Worm (Caenorhabditis elegans) whole organism, midembryonic: Measurements from ENCODE around the gene Y16E11A.4.
"Not testable (repeated sequence)": the region's sequence is repeated elsewhere in the genome, so short reads cannot be mapped to it uniquely, and the experiment has no call there.

ENCODE experiments used
- T22C8.4 ChIP-seq: fragments of 200-800 bp; sonication (Bioruptor generic); IDR thresholded peaks from 2 replicates; pipeline ENCODE4 v1.3.6; 2022; ENCODE audit warnings: missing genetic modification characterization, missing compliant biosample characterization
- cog-1 ChIP-seq: sonication (generic microtip); optimal IDR thresholded peaks from 2 replicates; lab custom pipeline; 2016; ENCODE audit warnings: missing genetic modification characterization, missing compliant biosample characterization
- flt-1 ChIP-seq: fragments of 200-800 bp; sonication (Bioruptor generic); IDR thresholded peaks from 2 replicates; pipeline ENCODE4 v1.3.6; 2022; ENCODE audit warnings: missing genetic modification characterization, missing compliant biosample characterization
- klf-2 ChIP-seq: fragments of 200-800 bp; sonication (Bioruptor generic); conservative IDR thresholded peaks from 2 replicates; pipeline ENCODE4 v1.3.6; 2022; ENCODE audit warnings: missing genetic modification reagents, missing genetic modification characterization, missing compliant biosample characterization
- med-1 ChIP-seq: sonication (generic microtip); optimal IDR thresholded peaks from 2 replicates; lab custom pipeline; 2017; ENCODE audit warnings: missing genetic modification characterization, mild to moderate bottlenecking, missing compliant biosample characterization, antibody characterized with exemption, missing genetic modification reagents; ENCODE audit not compliant: insufficient read depth
- ref-1 ChIP-seq: fragments of 200-800 bp; sonication (Bioruptor generic); conservative IDR thresholded peaks from 2 replicates; pipeline ENCODE4 v1.3.6; 2022; ENCODE audit warnings: missing genetic modification reagents, missing genetic modification characterization, missing compliant biosample characterization
- tab-1 ChIP-seq: fragments of 200-800 bp; sonication (Bioruptor generic); IDR thresholded peaks from 2 replicates; pipeline ENCODE4 v1.3.6; 2022; ENCODE audit warnings: missing genetic modification characterization, missing compliant biosample characterization
- ztf-23 ChIP-seq: fragments of 200-800 bp; sonication (Bioruptor generic); IDR thresholded peaks from 2 replicates; pipeline ENCODE4 v1.3.6; 2022; ENCODE audit warnings: missing genetic modification reagents, missing genetic modification characterization, missing compliant biosample characterization
- ztf-29 ChIP-seq: fragments of 200-800 bp; sonication (Bioruptor generic); IDR thresholded peaks from 2 replicates; pipeline ENCODE4 v1.3.6; 2022; ENCODE audit warnings: missing genetic modification reagents, missing genetic modification characterization, missing compliant biosample characterization

Gene Y16E11A.4

DNA sequence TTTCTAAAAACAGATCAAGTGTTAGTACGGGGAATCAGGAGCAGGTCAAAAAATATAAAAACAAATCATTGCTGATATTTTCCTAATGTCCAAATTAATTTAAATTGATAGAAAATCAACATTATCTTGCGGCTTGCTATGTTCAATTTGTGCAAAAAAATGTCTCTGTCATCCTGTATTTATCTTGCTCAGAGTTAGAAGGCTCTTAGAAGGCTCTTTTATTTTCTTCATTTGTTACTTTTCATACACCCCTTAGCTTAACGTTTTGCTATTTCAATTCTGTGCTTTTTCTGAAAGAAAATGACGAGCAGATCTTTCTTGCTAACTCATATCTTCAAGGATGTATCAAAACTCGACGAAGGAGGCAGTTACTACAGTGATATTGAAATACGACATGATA, 11.5 kb downstream of the Y16E11A.4 start, which contains the start of gene math-19:
math-19 (plus strand) TSS at position 301 of the 400 bp plus-strand sequence.
- not testable (repeated sequence) for TF ChIP-seq flt-1 (GFP tag; lab: Robert Waterston, UW); cog-1; ztf-23

DNA sequence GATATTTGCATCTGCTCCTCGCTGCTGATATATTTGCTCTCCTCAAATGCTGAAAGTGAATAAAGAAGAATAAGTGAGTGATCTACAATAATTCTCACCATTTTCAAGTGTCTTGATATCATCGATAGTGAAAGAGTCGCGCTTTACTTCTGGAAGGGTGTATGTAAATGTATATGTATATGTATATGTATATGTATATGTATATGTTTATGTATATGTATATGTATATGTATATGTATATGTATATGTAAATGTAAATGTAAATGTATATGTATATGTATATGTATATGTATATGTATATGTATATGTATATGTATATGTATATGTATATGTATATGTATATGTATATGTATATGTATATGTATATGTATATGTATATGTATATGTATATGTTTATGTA, 13.6 kb downstream of the Y16E11A.4 start, which contains the start of gene ceh-84:
ceh-84 (minus strand) TSS at position 101 of the 400 bp plus-strand sequence.
- TF ChIP-seq tab-1 (GFP tag; lab: Robert Waterston, UW); ztf-23; ref-1 (GFP tag; lab: Robert Waterston, UW): not testable (repeated sequence)

DNA sequence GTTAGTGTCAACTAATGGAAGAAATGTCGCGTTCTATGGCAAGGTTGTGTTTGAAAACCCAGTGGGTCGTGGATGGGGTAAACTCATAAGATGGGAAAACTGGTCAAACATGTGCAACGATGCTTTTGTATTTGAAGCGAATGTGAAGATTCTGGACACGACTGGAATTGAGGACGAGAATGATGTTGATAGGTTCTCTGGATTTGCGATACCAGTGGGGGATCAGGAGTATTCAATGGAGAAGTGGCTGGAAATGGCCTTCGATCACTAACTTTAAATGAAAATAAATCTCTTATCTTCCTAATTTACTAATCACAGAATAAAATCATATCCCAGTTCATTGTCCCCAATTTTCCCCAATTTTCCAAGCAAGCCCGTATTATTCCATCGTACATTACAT, 24.1 kb downstream of the Y16E11A.4 start:
- TF ChIP-seq med-1 (no peak), ref-1 (GFP tag; lab: Robert Waterston, UW) (no peak), klf-2 (no peak), cog-1 (no peak), flt-1 (GFP tag; lab: Robert Waterston, UW) (no peak), ztf-23 (no peak), ztf-29 (GFP tag; lab: Robert Waterston, UW) (no peak), T22C8.4 (no peak), tab-1 (GFP tag; lab: Robert Waterston, UW) (no peak)

- TF ChIP-seq ref-1 (GFP tag; lab: Robert Waterston, UW) = no peak
- TF ChIP-seq klf-2 = no peak
- no peak for TF ChIP-seq med-1
- TF ChIP-seq cog-1 = no peak
- no peak for TF ChIP-seq ztf-23
- TF ChIP-seq flt-1 (GFP tag; lab: Robert Waterston, UW) = no peak
- no peak for TF ChIP-seq tab-1 (GFP tag; lab: Robert Waterston, UW)
- no peak for TF ChIP-seq ztf-29 (GFP tag; lab: Robert Waterston, UW)
- no peak for TF ChIP-seq T22C8.4
These were observed 25.6 kb downstream of the Y16E11A.4 start, which contains the start of gene F59H6.15 for ce11 chrII:2012698-2013097. F59H6.15 (plus strand) TSS chrII:2012998.

- TF ChIP-seq T22C8.4 (peak; percentile 37; the same call in 1 of the 2 replicates), med-1 (no peak)
These were observed 26.8 kb downstream of the Y16E11A.4 start for ce11 chrII:2013856-2014255.

DNA sequence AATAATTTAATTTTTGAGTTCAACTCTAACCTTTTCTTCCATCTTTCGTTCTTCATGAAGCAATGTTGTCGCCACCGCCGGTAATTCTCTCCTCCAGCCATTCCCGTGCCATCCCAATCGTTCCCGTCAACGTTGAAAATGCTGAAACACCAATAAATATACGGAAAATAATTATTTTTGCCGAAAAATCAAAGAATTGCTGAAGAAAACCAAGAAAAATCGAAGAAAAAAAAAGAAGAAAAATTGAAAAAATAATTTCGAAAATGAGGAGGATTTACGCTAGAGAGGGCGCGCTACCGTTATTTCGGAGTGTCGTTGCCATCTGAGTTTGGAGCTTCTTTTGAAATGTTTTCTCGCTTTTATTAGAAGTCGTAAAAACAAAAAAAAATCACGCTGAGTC, 36.4 kb downstream of the Y16E11A.4 start, which contains the start of gene cya-2:
cya-2 (minus strand) TSS at position 101 of the 400 bp plus-strand sequence.
- TF ChIP-seq tab-1 (GFP tag; lab: Robert Waterston, UW); ref-1 (GFP tag; lab: Robert Waterston, UW); ztf-23: not testable (repeated sequence)

ce11 chrII:2026525-2026924, 39.4 kb downstream of the Y16E11A.4 start, which contains the start of gene bath-21:
bath-21 (minus strand) TSS chrII:2026625.
- no peak for TF ChIP-seq tab-1 (GFP tag; lab: Robert Waterston, UW)
- no peak for TF ChIP-seq klf-2
- no peak for TF ChIP-seq flt-1 (GFP tag; lab: Robert Waterston, UW)
- no peak for TF ChIP-seq cog-1
- TF ChIP-seq med-1 = no peak
- TF ChIP-seq T22C8.4 = no peak
- TF ChIP-seq ref-1 (GFP tag; lab: Robert Waterston, UW) = no peak
- no peak for TF ChIP-seq ztf-23
- no peak for TF ChIP-seq ztf-29 (GFP tag; lab: Robert Waterston, UW)

DNA sequence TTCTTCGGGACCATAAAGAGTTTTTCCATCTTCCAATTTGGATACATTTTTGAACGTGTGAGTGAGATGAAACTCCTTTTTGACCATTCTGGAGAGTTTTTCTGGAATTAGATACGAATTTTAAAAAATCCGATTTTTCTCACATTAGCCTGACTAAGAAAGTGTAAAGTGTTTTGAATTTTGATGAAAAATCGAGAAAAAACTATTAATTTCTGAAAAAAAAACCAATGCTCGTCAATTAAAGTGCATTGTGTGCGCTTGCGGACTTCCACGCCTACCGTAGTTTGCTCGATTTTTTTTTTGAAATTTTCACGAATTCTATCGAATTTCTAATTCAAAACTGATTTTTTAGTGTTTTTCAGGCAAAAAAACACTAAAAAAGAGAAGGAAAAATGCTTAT, 41.6 kb downstream of the Y16E11A.4 start, which contains the start of gene bath-1:
bath-1 (minus strand) TSS at position 101 of the 400 bp plus-strand sequence.
- no peak for TF ChIP-seq cog-1
- TF ChIP-seq ref-1 (GFP tag; lab: Robert Waterston, UW) = no peak
- TF ChIP-seq ztf-29 (GFP tag; lab: Robert Waterston, UW) = no peak
- no peak for TF ChIP-seq tab-1 (GFP tag; lab: Robert Waterston, UW)
- TF ChIP-seq klf-2 = no peak
- no peak for TF ChIP-seq T22C8.4
- TF ChIP-seq med-1 = no peak
- no peak for TF ChIP-seq flt-1 (GFP tag; lab: Robert Waterston, UW)
- TF ChIP-seq ztf-23 = no peak

ce11 chrII:2030367-2030766, 43.3 kb downstream of the Y16E11A.4 start, which contains the start of gene bath-3:
bath-3 (minus strand) TSS chrII:2030467.
- TF ChIP-seq med-1 (no peak), klf-2 (no peak), ref-1 (GFP tag; lab: Robert Waterston, UW) (no peak), ztf-23 (no peak), T22C8.4 (no peak), ztf-29 (GFP tag; lab: Robert Waterston, UW) (no peak), flt-1 (GFP tag; lab: Robert Waterston, UW) (no peak), tab-1 (GFP tag; lab: Robert Waterston, UW) (no peak), cog-1 (no peak)

- TF ChIP-seq flt-1 (GFP tag; lab: Robert Waterston, UW) (no peak), tab-1 (GFP tag; lab: Robert Waterston, UW) (no peak), klf-2 (no peak), ztf-29 (GFP tag; lab: Robert Waterston, UW) (no peak), cog-1 (no peak), ref-1 (GFP tag; lab: Robert Waterston, UW) (no peak), ztf-23 (no peak), T22C8.4 (no peak), med-1 (no peak)
These were observed 44.8 kb downstream of the Y16E11A.4 start, which contains the start of gene bath-5 for ce11 chrII:2031852-2032251. bath-5 (minus strand) TSS chrII:2031952.

DNA sequence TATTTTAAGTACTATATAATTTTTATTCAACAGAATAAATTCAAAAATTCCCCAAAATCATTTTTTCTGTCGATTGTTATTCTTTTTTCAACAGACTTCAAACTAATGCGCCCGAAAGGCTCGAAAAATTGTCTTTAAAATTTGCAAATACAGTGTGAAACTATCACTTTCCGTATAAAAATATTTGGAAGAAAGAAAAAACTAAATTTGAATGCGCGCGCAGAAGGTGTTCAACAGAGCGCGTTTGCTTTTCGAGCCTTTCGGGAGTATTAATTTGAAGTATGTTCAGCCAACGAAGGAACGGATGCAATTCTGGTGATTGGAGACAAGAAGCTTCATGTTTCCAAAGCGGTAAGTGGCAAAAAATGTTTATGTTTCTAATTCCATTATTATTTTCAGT, 45.2 kb downstream of the Y16E11A.4 start, which contains the start of gene btb-4:
btb-4 (plus strand) TSS at position 35 of the 400 bp plus-strand sequence.
- TF ChIP-seq cog-1; klf-2; flt-1 (GFP tag; lab: Robert Waterston, UW): not testable (repeated sequence)
